Worm (Caenorhabditis elegans) whole organism, L1 larva: ENCODE data around the gene nhr-205.
A peak's percentile ranks its signal among the peaks of the same experiment; 100 is the strongest.

Experiments used
- C16A3.4 ChIP-seq: fragments of 150-350 bp; optimal IDR thresholded peaks from 2 replicates; lab custom pipeline; 2014; ENCODE audit warnings: missing biosample characterization, missing genetic modification characterization
- C34B4.2 ChIP-seq: sonication (generic microtip); optimal IDR thresholded peaks from 2 replicates; lab custom pipeline; 2017; ENCODE audit warnings: mild to moderate bottlenecking, missing genetic modification characterization, missing compliant biosample characterization
- aha-1 ChIP-seq: fragments of 150-350 bp; optimal IDR thresholded peaks from 2 replicates; lab custom pipeline; 2014; ENCODE audit warnings: missing biosample characterization, missing genetic modification characterization
- alr-1 ChIP-seq: fragments of 200-800 bp; sonication (Bioruptor generic); optimal IDR thresholded peaks from 2 replicates; lab custom pipeline; 2018; ENCODE audit warnings: borderline replicate concordance, mild to moderate bottlenecking, missing genetic modification characterization, missing compliant biosample characterization
- blmp-1 ChIP-seq: fragments of 150-350 bp; optimal IDR thresholded peaks from 2 replicates; lab custom pipeline; 2014; ENCODE audit warnings: missing biosample characterization, missing genetic modification characterization
- ceh-63 ChIP-seq: fragments of 200-800 bp; sonication (Bioruptor generic); optimal IDR thresholded peaks from 2 replicates; lab custom pipeline; 2018; ENCODE audit warnings: mild to moderate bottlenecking, missing genetic modification characterization, missing compliant biosample characterization
- ceh-8 ChIP-seq: fragments of 200-800 bp; sonication (Bioruptor generic); optimal IDR thresholded peaks from 2 replicates; lab custom pipeline; 2018; ENCODE audit warnings: mild to moderate bottlenecking, missing genetic modification characterization, moderate library complexity, missing compliant biosample characterization
- ceh-88 ChIP-seq: fragments of 200-800 bp; sonication (Bioruptor generic); IDR thresholded peaks from 2 replicates; pipeline ENCODE4 v1.3.6; 2022; ENCODE audit warnings: missing genetic modification characterization, missing compliant biosample characterization
- ces-1 ChIP-seq: fragments of 150-350 bp; optimal IDR thresholded peaks from 2 replicates; lab custom pipeline; 2014; ENCODE audit warnings: missing biosample characterization, missing genetic modification reagents, missing genetic modification characterization
- dpl-1 ChIP-seq, 3 experiments: fragments of 150-350 bp in 2 of 3; sonication (generic microtip) in 1 of 3; optimal IDR thresholded peaks; 2 replicates each; lab custom pipeline; 2014 to 2017; ENCODE audit warnings: missing biosample characterization in 3 of 3, missing genetic modification characterization in 3 of 3, missing genetic modification reagents in 3 of 3
- dsc-1 ChIP-seq: sonication (generic microtip); optimal IDR thresholded peaks from 2 replicates; lab custom pipeline; 2016; ENCODE audit warnings: mild to moderate bottlenecking, missing genetic modification characterization, missing compliant biosample characterization
- efl-1 ChIP-seq, 4 experiments: fragments of 150-350 bp; optimal IDR thresholded peaks in 3 of 4; peaks in 1 of 4; 1 replicate in 1 of 4; 2 replicates in 3 of 4; lab custom pipeline; 2014; ENCODE audit warnings: missing biosample characterization in 2 of 4, missing genetic modification characterization in 2 of 4, missing genetic modification reagents in 2 of 4
- efl-3 ChIP-seq: fragments of 200-800 bp; sonication (Bioruptor generic); optimal IDR thresholded peaks from 2 replicates; lab custom pipeline; 2018; ENCODE audit warnings: mild to moderate bottlenecking, missing genetic modification characterization, missing compliant biosample characterization
- egl-13 ChIP-seq: sonication (generic microtip); optimal IDR thresholded peaks from 2 replicates; lab custom pipeline; 2016; ENCODE audit warnings: missing genotype, missing genetic modification reagents, missing genetic modification characterization, missing compliant biosample characterization
- egl-27 ChIP-seq, 2 experiments: fragments of 150-350 bp in 1 of 2; sonication (generic microtip); optimal IDR thresholded peaks; 3 replicates each; lab custom pipeline; 2017 to 2018; ENCODE audit warnings: missing biosample characterization in 2 of 2, missing genetic modification characterization in 2 of 2, missing genetic modification reagents in 2 of 2
- fkh-8 ChIP-seq: sonication (generic microtip); optimal IDR thresholded peaks from 2 replicates; lab custom pipeline; 2016; ENCODE audit warnings: mild to moderate bottlenecking, missing genetic modification characterization, missing compliant biosample characterization
- fos-1 ChIP-seq: fragments of 150-350 bp; optimal IDR thresholded peaks from 2 replicates; lab custom pipeline; 2014; ENCODE audit warnings: missing biosample characterization, missing genetic modification characterization
- grh-1 ChIP-seq: fragments of 200-800 bp; sonication (Bioruptor generic); IDR thresholded peaks from 2 replicates; pipeline ENCODE4 v1.3.6; 2022; ENCODE audit warnings: missing genetic modification reagents, missing genetic modification characterization, missing compliant biosample characterization
- hlh-17 ChIP-seq: fragments of 200-800 bp; sonication (Bioruptor generic); optimal IDR thresholded peaks from 2 replicates; lab custom pipeline; 2018; ENCODE audit warnings: missing genetic modification characterization, mild to moderate bottlenecking, missing compliant biosample characterization, moderate library complexity, borderline replicate concordance
- isw-1 ChIP-seq: fragments of 200-800 bp; sonication (Bioruptor generic); IDR thresholded peaks from 2 replicates; pipeline ENCODE4 v1.3.6; 2022; ENCODE audit warnings: missing genetic modification characterization, missing compliant biosample characterization
- jun-1 ChIP-seq: fragments of 150-350 bp; optimal IDR thresholded peaks from 2 replicates; lab custom pipeline; 2014; ENCODE audit warnings: missing biosample characterization, missing genetic modification reagents, missing genetic modification characterization
- lin-13 ChIP-seq: fragments of 150-350 bp; optimal IDR thresholded peaks from 2 replicates; lab custom pipeline; 2014; ENCODE audit warnings: missing biosample characterization, missing genetic modification reagents, missing genetic modification characterization
- lin-14 ChIP-seq: fragments of 200-800 bp; sonication (Bioruptor generic); optimal IDR thresholded peaks from 2 replicates; lab custom pipeline; 2018; ENCODE audit warnings: mild to moderate bottlenecking, missing genetic modification characterization, moderate library complexity, missing compliant biosample characterization
- lin-15B ChIP-seq: fragments of 150-350 bp; sonication (generic microtip); optimal IDR thresholded peaks from 3 replicates; lab custom pipeline; 2014; ENCODE audit warnings: missing biosample characterization, missing genetic modification characterization
- lin-39 ChIP-seq: fragments of 150-350 bp; optimal IDR thresholded peaks from 2 replicates; lab custom pipeline; 2014; ENCODE audit warnings: missing biosample characterization, missing genetic modification reagents, missing genetic modification characterization
- mab-9 ChIP-seq: fragments of 200-800 bp; sonication (Bioruptor generic); IDR thresholded peaks from 2 replicates; pipeline ENCODE4 v1.3.6; 2022; ENCODE audit warnings: missing genetic modification reagents, missing genetic modification characterization, missing compliant biosample characterization
- mef-2 ChIP-seq: fragments of 150-350 bp; optimal IDR thresholded peaks from 2 replicates; lab custom pipeline; 2014; ENCODE audit warnings: missing biosample characterization, missing genetic modification characterization
- mep-1 ChIP-seq: fragments of 150-350 bp; optimal IDR thresholded peaks from 2 replicates; lab custom pipeline; 2014; ENCODE audit warnings: missing biosample characterization, missing genetic modification characterization
- nhr-19 ChIP-seq: fragments of 200-800 bp; sonication (Bioruptor generic); conservative IDR thresholded peaks from 2 replicates; pipeline ENCODE4 v1.3.6; 2022; ENCODE audit warnings: missing genetic modification characterization, missing compliant biosample characterization
- nhr-20 ChIP-seq: sonication (generic microtip); optimal IDR thresholded peaks from 2 replicates; lab custom pipeline; 2016; ENCODE audit warnings: mild to moderate bottlenecking, missing genetic modification characterization, missing compliant biosample characterization
- nhr-237 ChIP-seq: fragments of 150-350 bp; optimal IDR thresholded peaks from 2 replicates; lab custom pipeline; 2014; ENCODE audit warnings: missing biosample characterization, missing genetic modification characterization
- nhr-28 ChIP-seq: fragments of 150-350 bp; optimal IDR thresholded peaks from 2 replicates; lab custom pipeline; 2014; ENCODE audit warnings: missing biosample characterization, missing genetic modification characterization
- nhr-71 ChIP-seq: sonication (generic microtip); optimal IDR thresholded peaks from 2 replicates; lab custom pipeline; 2016; ENCODE audit warnings: mild to moderate bottlenecking, missing genetic modification characterization, moderate library complexity, missing compliant biosample characterization
- nhr-77 ChIP-seq: fragments of 150-350 bp; optimal IDR thresholded peaks from 2 replicates; lab custom pipeline; 2014; ENCODE audit warnings: missing biosample characterization, missing genetic modification characterization
- nhr-84 ChIP-seq: sonication (generic microtip); optimal IDR thresholded peaks from 2 replicates; lab custom pipeline; 2017; ENCODE audit warnings: missing biosample characterization, missing genetic modification characterization
- nhr-85 ChIP-seq: sonication (generic microtip); peaks from one replicate; lab custom pipeline; 2016; ENCODE audit warnings: missing genetic modification characterization, inconsistent platforms, missing compliant biosample characterization
- pax-3 ChIP-seq: fragments of 200-800 bp; sonication (Bioruptor generic); optimal IDR thresholded peaks from 2 replicates; lab custom pipeline; 2018; ENCODE audit warnings: mild to moderate bottlenecking, missing genetic modification characterization, moderate library complexity, missing compliant biosample characterization
- pqm-1 ChIP-seq: sonication (generic microtip); optimal IDR thresholded peaks from 3 replicates; lab custom pipeline; 2017; ENCODE audit warnings: missing biosample characterization, missing genetic modification characterization
- rnt-1 ChIP-seq: sonication (generic microtip); optimal IDR thresholded peaks from 2 replicates; lab custom pipeline; 2016; ENCODE audit warnings: mild to moderate bottlenecking, missing genetic modification characterization, moderate library complexity, missing compliant biosample characterization
- skn-1 ChIP-seq: fragments of 150-350 bp; optimal IDR thresholded peaks from 2 replicates; lab custom pipeline; 2014; ENCODE audit warnings: missing biosample characterization, missing genetic modification characterization
- snpc-4 ChIP-seq: fragments of 150-350 bp; optimal IDR thresholded peaks from 2 replicates; lab custom pipeline; 2014; ENCODE audit warnings: missing biosample characterization, missing genetic modification characterization
- snu-23 ChIP-seq: sonication (generic microtip); optimal IDR thresholded peaks from 2 replicates; lab custom pipeline; 2016; ENCODE audit warnings: missing genetic modification characterization, missing compliant biosample characterization
- sptf-1 ChIP-seq: fragments of 150-350 bp; optimal IDR thresholded peaks from 2 replicates; lab custom pipeline; 2014; ENCODE audit warnings: missing biosample characterization, missing genetic modification characterization
- swsn-7 ChIP-seq: sonication (generic microtip); optimal IDR thresholded peaks from 2 replicates; lab custom pipeline; 2016; ENCODE audit warnings: missing genetic modification characterization, missing compliant biosample characterization
- unc-130 ChIP-seq: fragments of 150-350 bp; optimal IDR thresholded peaks from 2 replicates; lab custom pipeline; 2017; ENCODE audit warnings: missing biosample characterization, missing genetic modification characterization, inconsistent platforms
- unc-30 ChIP-seq: sonication (generic microtip); optimal IDR thresholded peaks from 2 replicates; lab custom pipeline; 2017; ENCODE audit warnings: missing biosample characterization, missing genetic modification characterization
- unc-62 ChIP-seq: fragments of 150-350 bp; optimal IDR thresholded peaks from 2 replicates; lab custom pipeline; 2014; ENCODE audit warnings: missing biosample characterization, missing genetic modification reagents, missing genetic modification characterization
- unc-86 ChIP-seq: sonication (generic microtip); optimal IDR thresholded peaks from 2 replicates; lab custom pipeline; 2016; ENCODE audit warnings: missing genetic modification characterization, missing compliant biosample characterization
- zag-1 ChIP-seq: fragments of 150-350 bp; optimal IDR thresholded peaks from 2 replicates; lab custom pipeline; 2014; ENCODE audit warnings: missing biosample characterization, missing genetic modification characterization
- zip-4 ChIP-seq: fragments of 200-800 bp; sonication (Bioruptor generic); optimal IDR thresholded peaks from 2 replicates; lab custom pipeline; 2018; ENCODE audit warnings: mild to moderate bottlenecking, missing genetic modification characterization, moderate library complexity, missing compliant biosample characterization
- ztf-4 ChIP-seq: fragments of 150-350 bp; optimal IDR thresholded peaks from 2 replicates; lab custom pipeline; 2014; ENCODE audit warnings: missing biosample characterization, missing genetic modification characterization

nhr-205 gene

DNA sequence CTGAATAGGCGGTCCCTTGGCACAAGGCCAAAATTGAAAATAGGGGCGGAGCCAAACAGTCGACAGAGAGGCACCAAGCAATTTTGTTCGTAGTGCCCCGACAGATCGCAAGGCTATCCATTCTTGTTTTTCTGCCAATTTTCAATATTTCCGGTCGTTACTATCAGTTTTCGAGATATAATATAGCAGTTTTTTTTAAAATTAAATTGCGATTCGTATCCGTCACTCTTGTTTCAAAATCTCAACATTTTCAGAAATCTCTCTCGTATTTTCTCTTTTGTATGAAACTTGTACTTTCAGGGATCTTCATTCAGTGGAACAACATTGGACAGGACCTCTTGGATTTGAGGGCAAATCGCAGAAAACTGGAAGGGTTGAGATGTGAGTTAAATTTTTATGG is 44.5 kb downstream of the nhr-205 start, which contains the start of gene F57A8.1:
F57A8.1 (plus strand) TSS at position 301 of the 400 bp plus-strand sequence.
- TF ChIP-seq grh-1 (no peak), jun-1 (tag; lab: Kevin White, UChicago) (no peak), sptf-1 (tag; lab: Kevin White, UChicago) (no peak), mep-1 (no peak), snu-23 (no peak), zip-4 (GFP tag; lab: Kevin White, UChicago) (no peak), pax-3 (tag; lab: Kevin White, UChicago) (no peak), fkh-8 (no peak), efl-3 (GFP tag; lab: Kevin White, UChicago) (no peak), C16A3.4 (no peak), unc-130 (no peak), egl-27 (tag; optimal IDR thresholded peaks at IDR 0.05; lab: Kevin White, UChicago) (no peak), nhr-84 (tag; lab: Kevin White, UChicago) (no peak), aha-1 (tag; lab: Kevin White, UChicago) (no peak), unc-30 (tag; lab: Kevin White, UChicago) (no peak), lin-13 (GFP tag; lab: Kevin White, UChicago) (no peak)

ce11 chrV:10036275-10036674 is 45.3 kb downstream of the nhr-205 start, which contains the start of gene T06E8.2:
TSS of gene T06E8.2 (minus strand) at chrV:10036413.
- TF ChIP-seq dpl-1 (GFP tag; optimal IDR thresholded peaks at IDR 0.05; lab: Kevin White, UChicago) = peak in 1 of 3 experiments; percentile 21
- no peak for TF ChIP-seq fos-1 (tag; lab: Kevin White, UChicago)
- no peak for TF ChIP-seq snpc-4
- TF ChIP-seq swsn-7 (tag; lab: Kevin White, UChicago) = peak; percentile 58
- TF ChIP-seq rnt-1 (tag; lab: Kevin White, UChicago) = peak; percentile 52
- TF ChIP-seq efl-3 (GFP tag; lab: Kevin White, UChicago) = no peak
- TF ChIP-seq ztf-4 = no peak
- no peak for TF ChIP-seq ceh-8 (GFP tag; lab: Kevin White, UChicago)
- peak; percentile 40 to 44 for TF ChIP-seq efl-1 (optimal IDR thresholded peaks at IDR 0.05; lab: Kevin White, UChicago)
- peak; percentile 15 to 74 for TF ChIP-seq efl-1 (GFP tag; optimal IDR thresholded peaks at IDR 0.05 in 1 of 2; lab: Kevin White, UChicago)
- TF ChIP-seq nhr-20 (tag; lab: Kevin White, UChicago) = peak; percentile 79
- peak; percentile 72 for TF ChIP-seq snu-23
- TF ChIP-seq nhr-237 (tag; lab: Kevin White, UChicago) = no peak
- peak; percentile 80 for TF ChIP-seq nhr-71 (tag; lab: Kevin White, UChicago)
- TF ChIP-seq ces-1 = no peak
- TF ChIP-seq nhr-77 (tag; lab: Kevin White, UChicago) = peak; percentile 38
- TF ChIP-seq zag-1 = no peak
- no peak for TF ChIP-seq ceh-88 (GFP tag; lab: Robert Waterston, UW)
- TF ChIP-seq pqm-1 = no peak
- no peak for TF ChIP-seq alr-1 (tag; lab: Kevin White, UChicago)
- TF ChIP-seq egl-13 = no peak
- TF ChIP-seq nhr-85 (tag; lab: Kevin White, UChicago) = peak; percentile 86
- peak; percentile 80 for TF ChIP-seq dsc-1 (tag; lab: Kevin White, UChicago)
- TF ChIP-seq mab-9 (GFP tag; lab: Robert Waterston, UW) = no peak
- no peak for TF ChIP-seq unc-86 (tag; lab: Kevin White, UChicago)
- no peak for TF ChIP-seq unc-62 (GFP tag; lab: Kevin White, UChicago)
- TF ChIP-seq lin-39 = no peak
- peak; percentile 88 for TF ChIP-seq lin-14 (GFP tag; lab: Kevin White, UChicago)
- no peak for TF ChIP-seq ceh-63 (GFP tag; lab: Kevin White, UChicago)
- no peak for TF ChIP-seq aha-1 (tag; lab: Kevin White, UChicago)
- no peak for TF ChIP-seq C34B4.2 (tag; lab: Kevin White, UChicago)
- TF ChIP-seq nhr-28 = no peak
- TF ChIP-seq isw-1 (GFP tag; lab: Robert Waterston, UW) = no peak
- no peak for TF ChIP-seq pax-3 (tag; lab: Kevin White, UChicago)
- TF ChIP-seq lin-15B (tag; lab: Kevin White, UChicago) = no peak
- no peak for TF ChIP-seq hlh-17 (GFP tag; lab: Kevin White, UChicago)
- no peak for TF ChIP-seq mef-2
- TF ChIP-seq skn-1 (tag; lab: Kevin White, UChicago) = peak; percentile 49
- no peak for TF ChIP-seq zip-4 (GFP tag; lab: Kevin White, UChicago)
- TF ChIP-seq sptf-1 (tag; lab: Kevin White, UChicago) = no peak
- TF ChIP-seq blmp-1 (tag; lab: Kevin White, UChicago) = peak; percentile 24
- TF ChIP-seq nhr-19 (GFP tag; lab: Robert Waterston, UW) = peak; percentile 58
- TF ChIP-seq egl-27 (tag; optimal IDR thresholded peaks at IDR 0.05; lab: Kevin White, UChicago) = peak in 1 of 2 experiments; percentile 15
- peak; percentile 67 for TF ChIP-seq unc-130
